Fruit fly (Drosophila melanogaster) Kc167 (cell line): ENCODE measurements around the gene Coa7.

ENCODE experiments used
- Myc ChIP-seq: fragments of >200 bp; optimal IDR thresholded peaks from 2 replicates; lab custom pipeline; 2017; ENCODE audit warnings: missing external identifiers
- Sin3A ChIP-seq: fragments of >200 bp; optimal IDR thresholded peaks from 2 replicates; lab custom pipeline; 2018; ENCODE audit warnings: missing external identifiers
- h ChIP-seq: fragments of >200 bp; optimal IDR thresholded peaks from 3 replicates; lab custom pipeline; 2018; ENCODE audit warnings: missing external identifiers
- insv ChIP-seq: fragments of >200 bp; optimal IDR thresholded peaks from 3 replicates; lab custom pipeline; 2018; ENCODE audit warnings: missing external identifiers
- psq ChIP-seq: fragments of >200 bp; optimal IDR thresholded peaks from 2 replicates; lab custom pipeline; 2017; ENCODE audit warnings: missing external identifiers
- ttk ChIP-seq: sonication (Bioruptor generic); optimal IDR thresholded peaks from 2 replicates; lab custom pipeline; 2017; ENCODE audit warnings: missing external identifiers

dm6 chrX:23007399-23007798 is 5.9 kb upstream of the Coa7 start:
- TF ChIP-seq h (lab: Kevin White, UChicago): no peak
- TF ChIP-seq ttk (lab: Kevin White, UChicago): no peak
- TF ChIP-seq Sin3A: no peak
- no peak for TF ChIP-seq Myc (lab: Kevin White, UChicago)
- TF ChIP-seq psq (lab: Kevin White, UChicago): no peak
- no peak for TF ChIP-seq insv (lab: Kevin White, UChicago)
